Fruit fly (Drosophila melanogaster) whole organism, adult: ENCODE results near the gene CG14352.

Experiments used
- CG11617 ChIP-seq: fragments of 200-800 bp; sonication (Bioruptor generic); optimal IDR thresholded peaks from 2 replicates; lab custom pipeline; 2017; ENCODE audit warnings: mild to moderate bottlenecking, missing biosample characterization, missing genetic modification reagents, missing genetic modification characterization
- CG12768 ChIP-seq: fragments of 200-800 bp; sonication (Bioruptor generic); optimal IDR thresholded peaks from 2 replicates; lab custom pipeline; 2017; ENCODE audit warnings: missing biosample characterization, missing genetic modification characterization, mild to moderate bottlenecking, moderate library complexity, missing genetic modification reagents
- CG14711 ChIP-seq: fragments of 200-800 bp; sonication (Bioruptor generic); optimal IDR thresholded peaks from 2 replicates; lab custom pipeline; 2018; ENCODE audit warnings: missing biosample characterization, mild to moderate bottlenecking, missing genetic modification characterization, moderate library complexity
- CG1620 ChIP-seq: fragments of 200-800 bp; sonication (Bioruptor generic); optimal IDR thresholded peaks from 2 replicates; lab custom pipeline; 2016; ENCODE audit warnings: missing biosample characterization, missing genetic modification characterization
- CG33017 ChIP-seq: fragments of 200-800 bp; sonication (Bioruptor generic); optimal IDR thresholded peaks from 2 replicates; lab custom pipeline; 2018; ENCODE audit warnings: missing biosample characterization, mild to moderate bottlenecking, missing genetic modification characterization, moderate library complexity
- CG5204 ChIP-seq: fragments of 200-800 bp; sonication (Bioruptor generic); optimal IDR thresholded peaks from 2 replicates; lab custom pipeline; 2016; ENCODE audit warnings: missing biosample characterization, missing genetic modification characterization
- CG7045 ChIP-seq: fragments of 200-800 bp; sonication (Bioruptor generic); optimal IDR thresholded peaks from 2 replicates; lab custom pipeline; 2017; ENCODE audit warnings: missing biosample characterization, mild to moderate bottlenecking, missing genetic modification characterization
- CG7101 ChIP-seq: fragments of 200-800 bp; sonication (Bioruptor generic); optimal IDR thresholded peaks from 2 replicates; lab custom pipeline; 2018; ENCODE audit warnings: missing biosample characterization, mild to moderate bottlenecking, missing genetic modification characterization, moderate library complexity
- Clk ChIP-seq: fragments of 200-800 bp; sonication (Bioruptor generic); optimal IDR thresholded peaks from 2 replicates; lab custom pipeline; 2017; ENCODE audit warnings: missing biosample characterization, missing genetic modification characterization
- Crg-1 ChIP-seq: fragments of 200-800 bp; sonication (Bioruptor generic); optimal IDR thresholded peaks from 2 replicates; lab custom pipeline; 2016; ENCODE audit warnings: missing biosample characterization, missing genetic modification characterization
- Hr96 ChIP-seq: fragments of 200-800 bp; sonication (Bioruptor generic); optimal IDR thresholded peaks from 2 replicates; lab custom pipeline; 2016; ENCODE audit warnings: missing biosample characterization, missing genetic modification characterization
- Mnt ChIP-seq: fragments of 200-800 bp; sonication (Bioruptor generic); optimal IDR thresholded peaks from 2 replicates; lab custom pipeline; 2016; ENCODE audit warnings: missing biosample characterization, mild to moderate bottlenecking, missing genetic modification characterization
- bab1 ChIP-seq: fragments of 200-800 bp; sonication (Bioruptor generic); optimal IDR thresholded peaks from 3 replicates; lab custom pipeline; 2019; ENCODE audit warnings: missing biosample characterization, mild to moderate bottlenecking, missing genetic modification characterization, moderate library complexity
- cic ChIP-seq: fragments of 200-800 bp; sonication (Bioruptor generic); optimal IDR thresholded peaks from 2 replicates; lab custom pipeline; 2017; ENCODE audit warnings: missing biosample characterization, mild to moderate bottlenecking, missing genetic modification characterization, moderate library complexity
- cnc ChIP-seq, 2 experiments: fragments of >200 bp; optimal IDR thresholded peaks; 2 replicates each; lab custom pipeline; 2017
- kay ChIP-seq: fragments of 200-800 bp; sonication (Bioruptor generic); peaks from one replicate; lab custom pipeline; 2016; ENCODE audit warnings: missing biosample characterization, missing genetic modification characterization, borderline replicate concordance
- ovo ChIP-seq: fragments of 200-800 bp; sonication (Bioruptor generic); optimal IDR thresholded peaks from 2 replicates; lab custom pipeline; 2016; ENCODE audit warnings: missing biosample characterization, missing genetic modification characterization
- pad ChIP-seq: fragments of 200-800 bp; sonication (Bioruptor generic); optimal IDR thresholded peaks from 3 replicates; lab custom pipeline; 2017; ENCODE audit warnings: missing biosample characterization, missing genetic modification characterization, mild to moderate bottlenecking, moderate library complexity, missing genetic modification reagents
- tj ChIP-seq: fragments of 200-800 bp; sonication (Bioruptor generic); optimal IDR thresholded peaks from 3 replicates; lab custom pipeline; 2017; ENCODE audit warnings: missing biosample characterization, mild to moderate bottlenecking, missing genetic modification characterization, moderate library complexity
- toe ChIP-seq: fragments of 200-800 bp; sonication (Bioruptor generic); optimal IDR thresholded peaks from 2 replicates; lab custom pipeline; 2016; ENCODE audit warnings: missing biosample characterization, missing genetic modification characterization

The CG14352 gene

DNA sequence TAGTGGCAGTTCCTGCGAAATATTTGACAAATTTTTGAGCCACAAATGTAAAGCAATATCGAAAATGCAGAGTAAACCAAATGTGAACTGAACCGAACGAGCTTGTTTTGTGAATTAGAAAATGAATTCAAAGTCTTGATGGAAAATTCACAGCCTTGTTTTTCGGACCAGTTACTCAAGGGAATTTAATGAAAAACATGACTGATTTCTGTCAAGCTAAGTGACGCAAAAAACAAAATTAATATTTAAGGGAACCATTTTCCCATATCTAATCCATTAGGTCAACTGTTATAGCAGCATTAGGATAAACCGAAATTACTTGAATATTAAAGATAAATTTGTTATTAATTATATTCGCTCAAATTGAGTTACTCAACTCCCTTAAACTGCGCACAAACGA is 24.2 kb upstream of the CG14352 start, which contains the start of gene nis:
nis (minus strand) TSS at position 101 of the 400 bp plus-strand sequence.
- TF ChIP-seq CG7101 (tag; lab: Kevin White, UChicago), result no peak
- no peak for TF ChIP-seq CG12768 (GFP tag; lab: Kevin White, UChicago)
- no peak for TF ChIP-seq Clk
- TF ChIP-seq Mnt (GFP tag; lab: Kevin White, UChicago), result no peak
- TF ChIP-seq pad (GFP tag; lab: Kevin White, UChicago), result no peak
- no peak for TF ChIP-seq CG33017 (tag; lab: Kevin White, UChicago)
- no peak for TF ChIP-seq CG1620 (GFP tag; lab: Kevin White, UChicago)
- TF ChIP-seq CG11617 (GFP tag; lab: Kevin White, UChicago), result no peak
- TF ChIP-seq CG5204 (GFP tag; lab: Kevin White, UChicago), result no peak
- no peak for TF ChIP-seq cnc (optimal IDR thresholded peaks at IDR 0.05; lab: Kevin White, UChicago)
- no peak for TF ChIP-seq cic (GFP tag; lab: Kevin White, UChicago)
- TF ChIP-seq Crg-1, result no peak
- TF ChIP-seq ovo, result no peak
- TF ChIP-seq tj (GFP tag; lab: Kevin White, UChicago), result no peak
- TF ChIP-seq Hr96 (GFP tag; lab: Kevin White, UChicago), result no peak
- no peak for TF ChIP-seq kay (GFP tag; lab: Kevin White, UChicago)
- TF ChIP-seq CG7045, result no peak
- no peak for TF ChIP-seq bab1 (GFP tag; lab: Kevin White, UChicago)
- no peak for TF ChIP-seq toe (GFP tag; lab: Kevin White, UChicago)
- TF ChIP-seq CG14711 (tag; lab: Kevin White, UChicago), result no peak

DNA sequence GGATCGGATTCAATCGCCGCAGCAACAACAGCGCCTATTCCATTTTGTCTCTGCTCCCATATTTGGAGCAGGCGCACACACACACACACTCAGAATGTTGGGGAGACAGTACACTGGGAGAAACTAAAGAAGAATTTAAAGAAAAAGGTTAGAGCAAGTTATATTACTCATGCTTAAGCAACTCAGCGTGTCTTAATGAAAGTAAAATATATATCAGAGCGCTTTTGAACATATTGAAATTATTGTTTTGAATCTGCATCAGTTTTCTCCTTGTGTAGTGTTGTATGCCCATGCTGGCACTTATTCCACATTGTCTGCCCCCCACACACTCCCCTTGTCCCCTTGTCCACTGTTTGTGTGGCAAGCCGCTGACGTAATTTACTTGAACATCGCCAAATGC is 21.0 kb upstream of the CG14352 start:
- TF ChIP-seq tj (GFP tag; lab: Kevin White, UChicago), result no peak
- no peak for TF ChIP-seq cnc (optimal IDR thresholded peaks at IDR 0.05; lab: Kevin White, UChicago)
- TF ChIP-seq CG33017 (tag; lab: Kevin White, UChicago), result no peak
- no peak for TF ChIP-seq Clk
- TF ChIP-seq CG14711 (tag; lab: Kevin White, UChicago), result no peak
- no peak for TF ChIP-seq Mnt (GFP tag; lab: Kevin White, UChicago)
- TF ChIP-seq kay (GFP tag; lab: Kevin White, UChicago), result no peak
- no peak for TF ChIP-seq ovo
- TF ChIP-seq CG7101 (tag; lab: Kevin White, UChicago), result no peak
- TF ChIP-seq CG5204 (GFP tag; lab: Kevin White, UChicago), result no peak
- no peak for TF ChIP-seq CG1620 (GFP tag; lab: Kevin White, UChicago)
- TF ChIP-seq Crg-1, result no peak
- TF ChIP-seq pad (GFP tag; lab: Kevin White, UChicago), result no peak
- TF ChIP-seq CG12768 (GFP tag; lab: Kevin White, UChicago), result no peak
- TF ChIP-seq bab1 (GFP tag; lab: Kevin White, UChicago), result no peak
- no peak for TF ChIP-seq toe (GFP tag; lab: Kevin White, UChicago)

DNA sequence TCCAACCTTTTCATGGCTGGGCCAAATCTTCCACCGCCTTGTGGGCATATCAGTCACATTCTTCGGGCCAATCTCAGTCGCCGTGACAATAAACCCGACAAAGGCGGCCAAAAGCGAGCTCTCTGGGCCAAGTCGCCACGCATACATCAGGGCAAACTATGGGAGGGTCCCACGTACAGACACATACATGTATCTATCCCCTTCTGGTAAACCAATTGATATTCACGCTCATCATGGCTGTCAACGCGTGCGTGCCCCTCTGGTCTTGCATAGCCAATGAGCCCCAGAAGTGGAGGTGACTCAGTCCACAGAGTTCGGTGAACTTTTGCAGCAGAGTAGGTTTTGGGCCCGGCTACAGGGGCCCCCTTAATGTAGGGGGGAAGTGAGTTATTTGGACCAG is 14.5 kb upstream of the CG14352 start:
- TF ChIP-seq CG14711 (tag; lab: Kevin White, UChicago), result no peak
- no peak for TF ChIP-seq ovo
- TF ChIP-seq Crg-1, result no peak
- no peak for TF ChIP-seq cnc (optimal IDR thresholded peaks at IDR 0.05; lab: Kevin White, UChicago)
- TF ChIP-seq Clk, result no peak
- TF ChIP-seq Hr96 (GFP tag; lab: Kevin White, UChicago), result no peak
- TF ChIP-seq toe (GFP tag; lab: Kevin White, UChicago), result no peak
- no peak for TF ChIP-seq cic (GFP tag; lab: Kevin White, UChicago)
- TF ChIP-seq CG7101 (tag; lab: Kevin White, UChicago), result no peak
- no peak for TF ChIP-seq bab1 (GFP tag; lab: Kevin White, UChicago)
- no peak for TF ChIP-seq kay (GFP tag; lab: Kevin White, UChicago)
- no peak for TF ChIP-seq tj (GFP tag; lab: Kevin White, UChicago)
- TF ChIP-seq CG5204 (GFP tag; lab: Kevin White, UChicago), result no peak
- TF ChIP-seq CG7045, result no peak
- no peak for TF ChIP-seq Mnt (GFP tag; lab: Kevin White, UChicago)
- no peak for TF ChIP-seq CG1620 (GFP tag; lab: Kevin White, UChicago)
- no peak for TF ChIP-seq pad (GFP tag; lab: Kevin White, UChicago)
- TF ChIP-seq CG11617 (GFP tag; lab: Kevin White, UChicago), result no peak
- no peak for TF ChIP-seq CG12768 (GFP tag; lab: Kevin White, UChicago)
- TF ChIP-seq CG33017 (tag; lab: Kevin White, UChicago), result no peak

- TF ChIP-seq tj (GFP tag; lab: Kevin White, UChicago) (no peak), CG5204 (GFP tag; lab: Kevin White, UChicago) (no peak), toe (GFP tag; lab: Kevin White, UChicago) (no peak), Clk (no peak), cic (GFP tag; lab: Kevin White, UChicago) (no peak), CG33017 (tag; lab: Kevin White, UChicago) (no peak), CG12768 (GFP tag; lab: Kevin White, UChicago) (no peak)
These were observed 7.4 kb upstream of the CG14352 start for dm6 chr2L:1603847-1604246.

dm6 chr2L:1606758-1607157 is 4.5 kb upstream of the CG14352 start:
- TF ChIP-seq toe (GFP tag; lab: Kevin White, UChicago), result no peak
- no peak for TF ChIP-seq Clk
- TF ChIP-seq Hr96 (GFP tag; lab: Kevin White, UChicago), result no peak
- TF ChIP-seq CG12768 (GFP tag; lab: Kevin White, UChicago), result no peak
- no peak for TF ChIP-seq CG14711 (tag; lab: Kevin White, UChicago)
- no peak for TF ChIP-seq CG33017 (tag; lab: Kevin White, UChicago)
- TF ChIP-seq ovo, result no peak
- no peak for TF ChIP-seq cnc (optimal IDR thresholded peaks at IDR 0.05; lab: Kevin White, UChicago)
- TF ChIP-seq CG7101 (tag; lab: Kevin White, UChicago), result no peak
- no peak for TF ChIP-seq cic (GFP tag; lab: Kevin White, UChicago)
